Worm (Caenorhabditis elegans): ENCODE measurements around the gene mab-5.
A peak's percentile ranks its signal among the peaks of the same experiment; 100 is the strongest.

Gene mab-5

DNA sequence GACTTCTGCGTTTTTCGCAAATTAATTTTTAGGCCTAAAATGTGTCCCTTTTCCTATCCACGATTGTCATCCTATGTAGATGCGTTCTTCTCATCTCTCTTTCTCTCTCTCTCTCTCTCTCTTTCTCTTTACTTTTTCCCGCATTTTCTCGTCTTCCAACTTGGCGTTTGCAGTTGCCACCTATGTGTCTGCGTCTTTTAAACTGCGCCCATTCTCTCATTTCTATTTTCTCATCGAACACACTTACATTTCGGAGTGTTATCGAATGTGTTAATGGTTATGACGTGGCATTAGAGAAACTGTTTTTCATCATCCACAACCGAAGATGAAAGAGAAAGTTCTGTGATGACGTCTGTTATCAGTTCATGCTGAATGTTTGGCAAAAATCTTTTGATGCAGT lies 54.8 kb downstream of the mab-5 start (continued):
- TF ChIP-seq mdt-29 (GFP tag; IDR thresholded peaks at IDR 0.05) (peak; percentile 49; the same call in 1 of the 2 replicates), skn-1 (tag; optimal IDR thresholded peaks at IDR 0.05) (no peak), ceh-20 (GFP tag; IDR thresholded peaks at IDR 0.05) (0 out of 2 replicates have a peak, but pooled peaks have one; percentile 44), hlh-11 (tag; optimal IDR thresholded peaks at IDR 0.05) (peak; percentile 84), set-16 (GFP tag; IDR thresholded peaks at IDR 0.05) (no peak), gei-8 (GFP tag; optimal IDR thresholded peaks at IDR 0.05) (no peak), ceh-32 (tag; optimal IDR thresholded peaks at IDR 0.05; ENCODE audit: poor library complexity) (no peak), dmd-9 (GFP tag; IDR thresholded peaks at IDR 0.05) (no peak), ZK546.5 (tag; optimal IDR thresholded peaks at IDR 0.05) (no peak), fkh-10 (GFP tag; optimal IDR thresholded peaks at IDR 0.05) (no peak), cey-2 (tag; optimal IDR thresholded peaks at IDR 0.05; ENCODE audit: borderline replicate concordance, insufficient read depth) (peak; percentile 32), dpl-1 (GFP tag; optimal IDR thresholded peaks at IDR 0.05) (peak; percentile 54), R02D3.7 (tag; optimal IDR thresholded peaks at IDR 0.05) (no peak), nhr-28 (tag; optimal IDR thresholded peaks at IDR 0.05) (peak; percentile 70), hlh-30 (tag; optimal IDR thresholded peaks at IDR 0.05; ENCODE audit: insufficient read depth) (peak; percentile 59), ztf-11 (tag; optimal IDR thresholded peaks at IDR 0.05) (no peak), madf-5 (GFP tag; IDR thresholded peaks at IDR 0.05) (no peak), snpc-4 (tag; optimal IDR thresholded peaks at IDR 0.05) (no peak), aha-1 (tag) (no peak), ZK337.2 (GFP tag; IDR thresholded peaks at IDR 0.05) (no peak), zip-11 (GFP tag; IDR thresholded peaks at IDR 0.05) (no peak), nhr-41 (GFP tag; IDR thresholded peaks at IDR 0.05) (no peak), Y75B8A.6 (GFP tag; IDR thresholded peaks at IDR 0.05) (no peak), lin-15B (tag; optimal IDR thresholded peaks at IDR 0.05) (no peak), daf-8 (GFP tag; IDR thresholded peaks at IDR 0.05) (no peak), mep-1 (tag; optimal IDR thresholded peaks at IDR 0.05) (peak; percentile 65), nhr-11 (tag; optimal IDR thresholded peaks at IDR 0.05) (peak; percentile 4), ztf-7 (tag; optimal IDR thresholded peaks at IDR 0.05) (no peak), lin-13 (GFP tag; optimal IDR thresholded peaks at IDR 0.05) (peak; percentile 48), nhr-76 (tag; optimal IDR thresholded peaks at IDR 0.05) (no peak), zag-1 (tag; optimal IDR thresholded peaks at IDR 0.05) (no peak), F49E8.2 (tag; optimal IDR thresholded peaks at IDR 0.05; ENCODE audit: borderline replicate concordance) (no peak), ceh-28 (tag; optimal IDR thresholded peaks at IDR 0.05) (no peak), spr-1 (tag; optimal IDR thresholded peaks at IDR 0.05) (no peak), pqm-1 (tag; optimal IDR thresholded peaks at IDR 0.05) (peak; percentile 84), lin-1 (GFP tag; IDR thresholded peaks at IDR 0.05) (no peak), unc-130 (GFP tag; optimal IDR thresholded peaks at IDR 0.05) (no peak), ces-1 (GFP tag; optimal IDR thresholded peaks at IDR 0.05) (no peak), Y48G9A.11 (GFP tag; IDR thresholded peaks at IDR 0.05) (no peak), zip-2 (tag; optimal IDR thresholded peaks at IDR 0.05) (no peak), nhr-102 (tag; optimal IDR thresholded peaks at IDR 0.05) (peak; percentile 43), nhr-25 (tag; optimal IDR thresholded peaks at IDR 0.05; ENCODE audit: borderline replicate concordance, insufficient read depth) (no peak), tra-1 (GFP tag; IDR thresholded peaks at IDR 0.05) (peak; percentile 70), mxl-3 (GFP tag; optimal IDR thresholded peaks at IDR 0.05) (peak; percentile 52), dmd-6 (GFP tag; IDR thresholded peaks at IDR 0.05) (peak; percentile 81), php-3 (GFP tag; IDR thresholded peaks at IDR 0.05) (no peak), egl-43 (GFP tag; IDR thresholded peaks at IDR 0.05) (no peak), daf-19 (GFP tag; conservative IDR thresholded peaks at IDR 0.05) (no peak), F10B5.3 (tag; optimal IDR thresholded peaks at IDR 0.05) (no peak), lin-39 (tag; optimal IDR thresholded peaks at IDR 0.05) (no peak), sdz-12 (GFP tag; optimal IDR thresholded peaks at IDR 0.05) (no peak)
